Worm (Caenorhabditis elegans): ENCODE data around the gene tbc-2.

tbc-2 gene

ce11 chrII:5873564-5874070, 46.4 kb upstream of the tbc-2 start, which contains the start of gene tex-2 (continued):
- TF ChIP-seq fkh-6 (tag; optimal IDR thresholded peaks at IDR 0.05) = no peak
- TF ChIP-seq unc-3 (GFP tag; conservative IDR thresholded peaks at IDR 0.05) = no peak
- no peak for TF ChIP-seq unc-3 (tag; optimal IDR thresholded peaks at IDR 0.05)
- no peak for TF ChIP-seq nhr-232 (tag; optimal IDR thresholded peaks at IDR 0.05)
- TF ChIP-seq pax-1 (tag; optimal IDR thresholded peaks at IDR 0.05) = no peak
- no peak for TF ChIP-seq syd-9 (tag; optimal IDR thresholded peaks at IDR 0.05)
- no peak for TF ChIP-seq pag-3 (tag; optimal IDR thresholded peaks at IDR 0.05; ENCODE audit: borderline replicate concordance)
- TF ChIP-seq C38D4.7 (GFP tag; optimal IDR thresholded peaks at IDR 0.05) = no peak
- no peak for TF ChIP-seq ttx-3 (tag; optimal IDR thresholded peaks at IDR 0.05)
- peak; percentile 63 for TF ChIP-seq unc-42 (tag; optimal IDR thresholded peaks at IDR 0.05)
- no peak for TF ChIP-seq ahr-1 (tag; optimal IDR thresholded peaks at IDR 0.05)
- TF ChIP-seq Y22D7AL.16 (tag; optimal IDR thresholded peaks at IDR 0.05) = no peak
- no peak for TF ChIP-seq ceh-34 (tag; optimal IDR thresholded peaks at IDR 0.05)
- no peak for TF ChIP-seq gmeb-2 (tag; optimal IDR thresholded peaks at IDR 0.05)
- TF ChIP-seq ceh-30 (tag; optimal IDR thresholded peaks at IDR 0.05) = no peak
- TF ChIP-seq hlh-30 (tag; optimal IDR thresholded peaks at IDR 0.05; ENCODE audit: insufficient read depth) = no peak
- no peak for TF ChIP-seq nfya-1 (tag; optimal IDR thresholded peaks at IDR 0.05)
- TF ChIP-seq fax-1 (tag; optimal IDR thresholded peaks at IDR 0.05) = no peak
- TF ChIP-seq zip-5 (tag; optimal IDR thresholded peaks at IDR 0.05) = peak; percentile 47
- no peak for TF ChIP-seq rnt-1 (tag; optimal IDR thresholded peaks at IDR 0.05)
- TF ChIP-seq pqm-1 (tag; optimal IDR thresholded peaks at IDR 0.05) = no peak
- no peak for TF ChIP-seq pat-9 (tag; optimal IDR thresholded peaks at IDR 0.05)
- TF ChIP-seq che-1 (tag; optimal IDR thresholded peaks at IDR 0.05) = no peak
- TF ChIP-seq F13H6.1 (tag; optimal IDR thresholded peaks at IDR 0.05) = no peak
- no peak for TF ChIP-seq sox-2 (GFP tag; IDR thresholded peaks at IDR 0.05)
- no peak for TF ChIP-seq T23F11.4 (GFP tag; optimal IDR thresholded peaks at IDR 0.05)
- no peak for TF ChIP-seq npax-4 (tag; optimal IDR thresholded peaks at IDR 0.05)
- no peak for TF ChIP-seq dve-1 (tag; optimal IDR thresholded peaks at IDR 0.05)
- TF ChIP-seq lim-6 (tag; optimal IDR thresholded peaks at IDR 0.05) = no peak
- TF ChIP-seq hlh-13 (GFP tag; optimal IDR thresholded peaks at IDR 0.05) = no peak
- TF ChIP-seq pha-2 (tag; optimal IDR thresholded peaks at IDR 0.05) = no peak
- no peak for TF ChIP-seq hlh-8 (tag; optimal IDR thresholded peaks at IDR 0.05)
- TF ChIP-seq sdc-2 (tag; optimal IDR thresholded peaks at IDR 0.05) = no peak
- TF ChIP-seq hlh-15 (tag; optimal IDR thresholded peaks at IDR 0.05) = no peak
- TF ChIP-seq lin-11 (tag; optimal IDR thresholded peaks at IDR 0.05) = no peak
- no peak for TF ChIP-seq ceh-45 (GFP tag; IDR thresholded peaks at IDR 0.05)
- no peak for TF ChIP-seq ceh-18 (tag; optimal IDR thresholded peaks at IDR 0.05)
- TF ChIP-seq ceh-2 (tag; optimal IDR thresholded peaks at IDR 0.05) = peak; percentile 14

- TF ChIP-seq nhr-11 (tag; optimal IDR thresholded peaks at IDR 0.05) (no peak), T23F11.4 (GFP tag; optimal IDR thresholded peaks at IDR 0.05) (no peak), elt-4 (tag; optimal IDR thresholded peaks at IDR 0.05) (no peak)
Observed at ce11 chrII:5872414-5872813, 45.2 kb upstream of the tbc-2 start.

ce11 chrII:5871508-5871907, 44.3 kb upstream of the tbc-2 start:
- TF ChIP-seq nhr-232 (tag; optimal IDR thresholded peaks at IDR 0.05) (no peak), tbx-2 (tag; optimal IDR thresholded peaks at IDR 0.05) (peak; percentile 6), sox-4 (tag; optimal IDR thresholded peaks at IDR 0.05) (peak; percentile 8), unc-42 (tag; optimal IDR thresholded peaks at IDR 0.05) (peak; percentile 21)
